Worm (Caenorhabditis elegans) whole organism, L4/young adult: ENCODE data around the gene cal-2.

Experiments
- W03F9.2 ChIP-seq: fragments of 150-350 bp; optimal IDR thresholded peaks from 2 replicates; lab custom pipeline; 2014; ENCODE audit warnings: missing biosample characterization, missing genetic modification characterization
- dao-5 ChIP-seq: sonication (generic microtip); optimal IDR thresholded peaks from 2 replicates; lab custom pipeline; 2016; ENCODE audit warnings: missing genotype, missing genetic modification characterization, moderate library complexity, missing compliant biosample characterization
- him-1 ChIP-seq: sonication (generic microtip); optimal IDR thresholded peaks from 2 replicates; lab custom pipeline; 2016; ENCODE audit warnings: missing genotype, missing genetic modification reagents, missing genetic modification characterization, missing compliant biosample characterization

DNA sequence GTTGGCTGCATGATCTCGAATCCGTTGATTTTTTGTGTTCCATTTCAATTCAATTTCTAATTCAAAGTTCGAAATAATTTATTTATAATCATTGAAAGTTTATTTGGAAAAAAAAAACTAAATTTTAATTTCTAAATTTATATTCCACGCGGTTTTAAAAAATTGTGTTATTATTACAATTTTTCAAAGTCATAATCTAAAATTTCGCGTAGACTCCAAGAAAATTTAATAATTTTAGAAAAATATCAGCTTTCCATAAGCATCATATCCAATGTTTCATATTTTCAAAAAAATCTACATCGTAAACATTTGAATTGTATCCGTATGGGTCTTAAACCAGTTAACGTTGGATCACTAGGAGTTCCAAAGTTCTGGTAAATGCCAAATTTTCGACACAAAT is 39.8 kb downstream of the cal-2 start, which contains the start of gene F44G4.5:
- no peak for TF ChIP-seq him-1 (tag; lab: Kevin White, UChicago)
- TF ChIP-seq dao-5 (tag; lab: Kevin White, UChicago), result no peak
- no peak for TF ChIP-seq W03F9.2 (tag; lab: Kevin White, UChicago)
